Fruit fly (Drosophila melanogaster): Measurements from ENCODE around the gene CG5645.

Gene CG5645

DNA sequence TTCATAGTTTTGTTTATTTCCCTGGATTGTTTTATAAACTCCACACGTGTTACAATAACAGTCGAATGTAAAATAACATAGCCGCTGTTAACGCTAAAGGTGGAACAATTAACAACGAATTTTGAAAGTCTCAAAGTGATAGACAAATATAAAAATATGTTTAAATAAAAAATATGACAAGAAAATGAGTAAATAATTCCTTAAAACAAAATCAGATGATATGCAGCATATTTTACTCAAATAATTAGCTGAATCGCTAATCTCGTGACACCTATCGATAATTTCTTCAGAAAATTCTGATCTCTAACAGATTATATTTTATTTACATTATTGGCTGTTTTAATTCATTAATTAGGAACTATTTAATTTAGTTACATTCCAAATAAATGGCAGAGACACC, at the start of gene CG5645, which contains the start of gene Atg12 (continued):
- TF ChIP-seq CG30431 (GFP tag; optimal IDR thresholded peaks at IDR 0.05) = no peak
- peak; percentile 41 for TF ChIP-seq CG10654 (GFP tag; optimal IDR thresholded peaks at IDR 0.05)
- no peak for TF ChIP-seq CG11085 (GFP tag; IDR thresholded peaks at IDR 0.05)
- no peak for TF ChIP-seq Doc2 (GFP tag; IDR thresholded peaks at IDR 0.05)
- peak; percentile 54 for TF ChIP-seq CG7839 (tag; optimal IDR thresholded peaks at IDR 0.05)
- TF ChIP-seq CG42726 (GFP tag; IDR thresholded peaks at IDR 0.05; ENCODE audit: partially characterized antibody) = no peak; the same call in 1 of the 2 replicates
- TF ChIP-seq knrl (GFP tag; IDR thresholded peaks at IDR 0.05; ENCODE audit: partially characterized antibody) = peak; percentile 84
- TF ChIP-seq CG11560 (tag; IDR thresholded peaks at IDR 0.05) = no peak
- TF ChIP-seq CG12236 (GFP tag; optimal IDR thresholded peaks at IDR 0.05) = no peak
- peak; percentile 39 for TF ChIP-seq CG12104 (GFP tag; optimal IDR thresholded peaks at IDR 0.05)
- no peak for TF ChIP-seq CG16863 (GFP tag; optimal IDR thresholded peaks at IDR 0.05)
- TF ChIP-seq CG10462 (GFP tag; optimal IDR thresholded peaks at IDR 0.05) = peak; percentile 37
- TF ChIP-seq NfI (GFP tag; optimal IDR thresholded peaks at IDR 0.05) = peak; percentile 28
- peak; percentile 58 for TF ChIP-seq CG3281 (GFP tag; optimal IDR thresholded peaks at IDR 0.05)
- peak; percentile 34; the same call in 1 of the 3 replicates for TF ChIP-seq dysf (GFP tag; IDR thresholded peaks at IDR 0.05)
- TF ChIP-seq Dbx (GFP tag; IDR thresholded peaks at IDR 0.05) = peak; percentile 73; the same call in 2 of the 3 replicates
- TF ChIP-seq p53 (GFP tag; optimal IDR thresholded peaks at IDR 0.05) = no peak
- TF ChIP-seq vvl (GFP tag; IDR thresholded peaks at IDR 0.05) = peak; percentile 89
- TF ChIP-seq sisA (GFP tag; IDR thresholded peaks at IDR 0.05) = peak; percentile 41; the same call in 1 of the 2 replicates
- TF ChIP-seq CG10979 (tag; optimal IDR thresholded peaks at IDR 0.05) = peak; percentile 74
- TF ChIP-seq CG3065 (GFP tag; optimal IDR thresholded peaks at IDR 0.05) = no peak
- TF ChIP-seq cato (GFP tag; optimal IDR thresholded peaks at IDR 0.05; ENCODE audit: borderline replicate concordance) = no peak
- no peak for TF ChIP-seq ranshi (GFP tag; IDR thresholded peaks at IDR 0.05)
- peak; percentile 43 for TF ChIP-seq lilli (GFP tag; optimal IDR thresholded peaks at IDR 0.05)
- TF ChIP-seq CG31388 (GFP tag; optimal IDR thresholded peaks at IDR 0.05) = peak; percentile 14
- no peak for TF ChIP-seq NK7.1 (GFP tag; optimal IDR thresholded peaks at IDR 0.05)
- TF ChIP-seq Sry-δ (GFP tag; optimal IDR thresholded peaks at IDR 0.05) = peak; percentile 85
- no peak for TF ChIP-seq scrt (GFP tag; optimal IDR thresholded peaks at IDR 0.05)
- TF ChIP-seq CG14667 (GFP tag; IDR thresholded peaks at IDR 0.05) = peak; percentile 40
- peak; percentile 76 for TF ChIP-seq tap (tag; optimal IDR thresholded peaks at IDR 0.05)
- no peak for TF ChIP-seq bigmax (GFP tag; optimal IDR thresholded peaks at IDR 0.05)
- TF ChIP-seq vnd (GFP tag; IDR thresholded peaks at IDR 0.05; ENCODE audit: partially characterized antibody) = peak; percentile 74
- TF ChIP-seq CoRest (tag; optimal IDR thresholded peaks at IDR 0.05) = peak; percentile 29
- peak; percentile 74 for TF ChIP-seq Max (GFP tag; optimal IDR thresholded peaks at IDR 0.05)
- TF ChIP-seq pan (optimal IDR thresholded peaks at IDR 0.05) = no peak
- peak in 1 of 2 experiments; percentile 69 for TF ChIP-seq pan (GFP tag; optimal IDR thresholded peaks at IDR 0.05 in 1 of 2, IDR thresholded peaks at IDR 0.05 in 1 of 2)
- TF ChIP-seq CG12299 (tag; optimal IDR thresholded peaks at IDR 0.05) = peak; percentile 60
- TF ChIP-seq Hmr (GFP tag; optimal IDR thresholded peaks at IDR 0.05) = peak; percentile 44
- TF ChIP-seq CG17829 (tag; optimal IDR thresholded peaks at IDR 0.05) = peak; percentile 85
- peak; percentile 16 for TF ChIP-seq CG15601 (tag; optimal IDR thresholded peaks at IDR 0.05)
- no peak for TF ChIP-seq CG43689 (GFP tag; IDR thresholded peaks at IDR 0.05)
- peak; percentile 69 for TF ChIP-seq Xrp1 (GFP tag; IDR thresholded peaks at IDR 0.05)
- TF ChIP-seq nom (GFP tag; optimal IDR thresholded peaks at IDR 0.05) = peak; percentile 21
- TF ChIP-seq CG6854 (GFP tag; optimal IDR thresholded peaks at IDR 0.05) = no peak
- TF ChIP-seq Hmx (GFP tag; optimal IDR thresholded peaks at IDR 0.05) = peak; percentile 50
- no peak for TF ChIP-seq NC2α (GFP tag; optimal IDR thresholded peaks at IDR 0.05)
- TF ChIP-seq CG6689 (GFP tag; IDR thresholded peaks at IDR 0.05) = peak; percentile 34; the same call in 1 of the 2 replicates
- peak; percentile 40 for TF ChIP-seq pzg (GFP tag; optimal IDR thresholded peaks at IDR 0.05)
- TF ChIP-seq Kr (GFP tag; optimal IDR thresholded peaks at IDR 0.05) = no peak
- no peak for TF ChIP-seq CG9437 (GFP tag; optimal IDR thresholded peaks at IDR 0.05)
- no peak for TF ChIP-seq CG5180 (GFP tag; optimal IDR thresholded peaks at IDR 0.05)
